Worm (Caenorhabditis elegans) whole organism, L4/young adult: ENCODE results near the gene Y54G11A.7.

Experiments used
- W03F9.2 ChIP-seq: fragments of 150-350 bp; optimal IDR thresholded peaks from 2 replicates; lab custom pipeline; 2014; ENCODE audit warnings: missing biosample characterization, missing genetic modification characterization
- him-1 ChIP-seq: sonication (generic microtip); optimal IDR thresholded peaks from 2 replicates; lab custom pipeline; 2016; ENCODE audit warnings: missing genotype, missing genetic modification reagents, missing genetic modification characterization, missing compliant biosample characterization

DNA sequence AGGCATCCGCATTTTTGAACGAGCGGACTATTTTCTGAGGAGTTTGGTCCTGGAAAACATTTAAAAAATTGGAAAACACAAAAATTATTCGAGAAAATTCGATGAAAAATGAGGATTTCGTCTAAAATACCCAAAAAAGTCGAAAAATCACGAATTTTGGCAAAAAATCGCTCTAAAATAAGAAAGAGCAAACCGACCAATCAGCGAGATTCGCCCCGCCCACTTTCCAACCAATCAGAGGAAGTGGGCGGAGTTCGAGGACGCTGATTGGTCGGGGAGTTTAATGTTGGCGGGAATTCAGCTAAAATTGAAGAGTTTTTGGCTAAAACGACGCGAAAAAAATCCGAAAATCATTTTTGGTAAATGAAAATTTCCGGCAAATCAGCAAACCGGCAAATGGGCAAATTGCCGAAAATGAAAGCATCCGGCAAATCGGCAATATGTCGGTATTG is 27.9 kb upstream of the Y54G11A.7 start, which contains the start of gene Y54G11A.1:
- TF ChIP-seq W03F9.2 (tag; lab: Kevin White, UChicago) = no peak
- TF ChIP-seq him-1 = no peak
